Fruit fly (Drosophila melanogaster): ENCODE measurements around the gene alphaTub84B.

The alphaTub84B gene

dm6 chr3R:7104308-7104707, 17.9 kb downstream of the alphaTub84B start:
- TF ChIP-seq Vsx2 (GFP tag; optimal IDR thresholded peaks at IDR 0.05; ENCODE audit: partially characterized antibody) (no peak), Dfd (GFP tag; optimal IDR thresholded peaks at IDR 0.05) (no peak), N (GFP tag; optimal IDR thresholded peaks at IDR 0.05) (no peak), dmrt93B (GFP tag; optimal IDR thresholded peaks at IDR 0.05) (no peak), CrebA (GFP tag; optimal IDR thresholded peaks at IDR 0.05; ENCODE audit: borderline replicate concordance) (no peak), dsf (GFP tag; optimal IDR thresholded peaks at IDR 0.05; ENCODE audit: borderline replicate concordance) (no peak), usp (GFP tag; optimal IDR thresholded peaks at IDR 0.05) (no peak), Sp1 (GFP tag; optimal IDR thresholded peaks at IDR 0.05) (no peak), Jra (GFP tag; optimal IDR thresholded peaks at IDR 0.05) (no peak), lola (GFP tag; optimal IDR thresholded peaks at IDR 0.05) (no peak), GATAd (GFP tag; optimal IDR thresholded peaks at IDR 0.05) (no peak), sage (GFP tag; optimal IDR thresholded peaks at IDR 0.05) (no peak), Hr78 (GFP tag; optimal IDR thresholded peaks at IDR 0.05) (no peak), br (GFP tag; optimal IDR thresholded peaks at IDR 0.05) (no peak), tai (GFP tag; optimal IDR thresholded peaks at IDR 0.05) (no peak), foxo (GFP tag; optimal IDR thresholded peaks at IDR 0.05) (no peak)

- no peak for TF ChIP-seq N (GFP tag; optimal IDR thresholded peaks at IDR 0.05)
- TF ChIP-seq sage (GFP tag; optimal IDR thresholded peaks at IDR 0.05): no peak
- TF ChIP-seq brk (GFP tag; optimal IDR thresholded peaks at IDR 0.05): no peak
- no peak for TF ChIP-seq CG32264 (GFP tag; optimal IDR thresholded peaks at IDR 0.05)
- no peak for TF ChIP-seq Vsx2 (GFP tag; optimal IDR thresholded peaks at IDR 0.05; ENCODE audit: partially characterized antibody)
- no peak for TF ChIP-seq pan (optimal IDR thresholded peaks at IDR 0.05)
- no peak for TF ChIP-seq Myc (optimal IDR thresholded peaks at IDR 0.05)
- no peak for TF ChIP-seq lola (GFP tag; optimal IDR thresholded peaks at IDR 0.05)
- no peak for TF ChIP-seq ey (GFP tag; optimal IDR thresholded peaks at IDR 0.05)
- TF ChIP-seq Hr83 (GFP tag; optimal IDR thresholded peaks at IDR 0.05; ENCODE audit: poor library complexity, severe bottlenecking): no peak
- TF ChIP-seq dmrt93B (GFP tag; optimal IDR thresholded peaks at IDR 0.05): no peak
- no peak for TF ChIP-seq sv (GFP tag; optimal IDR thresholded peaks at IDR 0.05)
- TF ChIP-seq Hnf4 (GFP tag; optimal IDR thresholded peaks at IDR 0.05): no peak
- TF ChIP-seq Rel (GFP tag; optimal IDR thresholded peaks at IDR 0.05): no peak
- TF ChIP-seq Rel (tag; optimal IDR thresholded peaks at IDR 0.05): no peak
- no peak for TF ChIP-seq Dfd (GFP tag; optimal IDR thresholded peaks at IDR 0.05)
- TF ChIP-seq jim (GFP tag; optimal IDR thresholded peaks at IDR 0.05): no peak
- TF ChIP-seq CrebA (GFP tag; optimal IDR thresholded peaks at IDR 0.05; ENCODE audit: borderline replicate concordance): no peak
These were observed 19.2 kb downstream of the alphaTub84B start for dm6 chr3R:7105503-7106164.

- peak; percentile 63 for TF ChIP-seq sage (GFP tag; optimal IDR thresholded peaks at IDR 0.05)
- TF ChIP-seq woc (GFP tag; optimal IDR thresholded peaks at IDR 0.05): no peak
- no peak for TF ChIP-seq Jra (GFP tag; optimal IDR thresholded peaks at IDR 0.05)
- TF ChIP-seq Vsx2 (GFP tag; optimal IDR thresholded peaks at IDR 0.05; ENCODE audit: partially characterized antibody): peak; percentile 93
- TF ChIP-seq CrebA (GFP tag; optimal IDR thresholded peaks at IDR 0.05; ENCODE audit: borderline replicate concordance): no peak
- TF ChIP-seq Mio (GFP tag; optimal IDR thresholded peaks at IDR 0.05): no peak
- peak; percentile 20 for TF ChIP-seq br (GFP tag; optimal IDR thresholded peaks at IDR 0.05)
- TF ChIP-seq ey (GFP tag; optimal IDR thresholded peaks at IDR 0.05): peak; percentile 31
- TF ChIP-seq N (GFP tag; optimal IDR thresholded peaks at IDR 0.05): peak; percentile 2
- TF ChIP-seq CG9705 (GFP tag; optimal IDR thresholded peaks at IDR 0.05): peak; percentile 0
- peak; percentile 35 for TF ChIP-seq fru (GFP tag; optimal IDR thresholded peaks at IDR 0.05)
- TF ChIP-seq psq (GFP tag; optimal IDR thresholded peaks at IDR 0.05): peak; percentile 83
- TF ChIP-seq Dfd (GFP tag; optimal IDR thresholded peaks at IDR 0.05): no peak
- TF ChIP-seq Hr83 (GFP tag; optimal IDR thresholded peaks at IDR 0.05; ENCODE audit: poor library complexity, severe bottlenecking): no peak
- TF ChIP-seq Rel (GFP tag; optimal IDR thresholded peaks at IDR 0.05): no peak
- TF ChIP-seq Rel (tag; optimal IDR thresholded peaks at IDR 0.05): peak; percentile 81
- no peak for TF ChIP-seq dsf (GFP tag; optimal IDR thresholded peaks at IDR 0.05; ENCODE audit: borderline replicate concordance)
- peak; percentile 98 for TF ChIP-seq Dif (GFP tag; optimal IDR thresholded peaks at IDR 0.05; ENCODE audit: partially characterized antibody)
- peak; percentile 8 for TF ChIP-seq OdsH (GFP tag; optimal IDR thresholded peaks at IDR 0.05)
- TF ChIP-seq dl (GFP tag; optimal IDR thresholded peaks at IDR 0.05; ENCODE audit: insufficient read depth in 1 of 2, partially characterized antibody in 2 of 2): peak; percentile 95 to 96
- TF ChIP-seq Sp1 (GFP tag; optimal IDR thresholded peaks at IDR 0.05): no peak
- peak in 1 of 2 experiments; percentile 25 for TF ChIP-seq foxo (GFP tag; optimal IDR thresholded peaks at IDR 0.05)
- TF ChIP-seq h (GFP tag; optimal IDR thresholded peaks at IDR 0.05): peak; percentile 25
- TF ChIP-seq brk (GFP tag; optimal IDR thresholded peaks at IDR 0.05): no peak
- TF ChIP-seq Hnf4 (GFP tag; optimal IDR thresholded peaks at IDR 0.05): peak; percentile 42
These were observed 21.6 kb downstream of the alphaTub84B start for dm6 chr3R:7107713-7108588.
